Worm (Caenorhabditis elegans): ENCODE data around the gene C32D5.7.

- TF ChIP-seq W03F9.2 (tag; optimal IDR thresholded peaks at IDR 0.05), result no peak
- TF ChIP-seq dao-5 (tag; optimal IDR thresholded peaks at IDR 0.05), result no peak
- TF ChIP-seq him-1 (tag; optimal IDR thresholded peaks at IDR 0.05), result no peak
Measured at ce11 chrII:6380866-6381265, 41.0 kb upstream of the C32D5.7 start, which contains the start of gene F58F12.12.
